Worm (Caenorhabditis elegans) whole organism, midembryonic: Measurements from ENCODE around the gene srab-18.

Experiments used
- T22C8.4 ChIP-seq: fragments of 200-800 bp; sonication (Bioruptor generic); IDR thresholded peaks from 2 replicates; pipeline ENCODE4 v1.3.6; 2022; ENCODE audit warnings: missing genetic modification characterization, missing compliant biosample characterization
- ref-1 ChIP-seq: fragments of 200-800 bp; sonication (Bioruptor generic); conservative IDR thresholded peaks from 2 replicates; pipeline ENCODE4 v1.3.6; 2022; ENCODE audit warnings: missing genetic modification reagents, missing genetic modification characterization, missing compliant biosample characterization
- tab-1 ChIP-seq: fragments of 200-800 bp; sonication (Bioruptor generic); IDR thresholded peaks from 2 replicates; pipeline ENCODE4 v1.3.6; 2022; ENCODE audit warnings: missing genetic modification characterization, missing compliant biosample characterization

- TF ChIP-seq tab-1 = no peak
- no peak for TF ChIP-seq T22C8.4 (GFP tag; lab: Robert Waterston, UW)
- no peak for TF ChIP-seq ref-1
Measured at ce11 chrV:9915021-9915420, 43.8 kb upstream of the srab-18 start, which contains the start of gene mec-9.
